Fruit fly (Drosophila melanogaster): Measurements from ENCODE around the gene ND-ACP.

Gene ND-ACP

dm6 chr3L:1298509-1298908, 31.2 kb upstream of the ND-ACP start, which contains the start of gene scf (continued):
- TF ChIP-seq ken (GFP tag; IDR thresholded peaks at IDR 0.05) = peak; percentile 41; the same call in 1 of the 3 replicates
- TF ChIP-seq Hr3 (GFP tag; optimal IDR thresholded peaks at IDR 0.05) = no peak
- TF ChIP-seq bab2 (GFP tag; optimal IDR thresholded peaks at IDR 0.05) = no peak
- no peak for TF ChIP-seq CG12299 (tag; optimal IDR thresholded peaks at IDR 0.05)
- TF ChIP-seq CG13624 (GFP tag; optimal IDR thresholded peaks at IDR 0.05) = peak; percentile 11
- no peak for TF ChIP-seq gcm2 (GFP tag; optimal IDR thresholded peaks at IDR 0.05)
- TF ChIP-seq zf30C (GFP tag; optimal IDR thresholded peaks at IDR 0.05) = no peak
- TF ChIP-seq CG14441 (GFP tag; IDR thresholded peaks at IDR 0.05) = no peak
- TF ChIP-seq CG18599 (GFP tag; optimal IDR thresholded peaks at IDR 0.05) = no peak
- TF ChIP-seq da (GFP tag; optimal IDR thresholded peaks at IDR 0.05) = no peak
- TF ChIP-seq MTF-1 (GFP tag; optimal IDR thresholded peaks at IDR 0.05; ENCODE audit: borderline replicate concordance) = peak; percentile 24
- no peak; the same call in 1 of the 2 replicates for TF ChIP-seq Adf1 (GFP tag; IDR thresholded peaks at IDR 0.05)
- TF ChIP-seq CG14014 (GFP tag; IDR thresholded peaks at IDR 0.05) = 0 out of 2 replicates have a peak, but pooled peaks have one; percentile 34
- TF ChIP-seq CG33557 (GFP tag; optimal IDR thresholded peaks at IDR 0.05) = no peak
- no peak for TF ChIP-seq CG11085 (GFP tag; IDR thresholded peaks at IDR 0.05)
- no peak for TF ChIP-seq Mad (GFP tag; optimal IDR thresholded peaks at IDR 0.05)
- TF ChIP-seq CG2120 (GFP tag; optimal IDR thresholded peaks at IDR 0.05) = no peak
- peak; percentile 17 for TF ChIP-seq CG12071 (GFP tag; optimal IDR thresholded peaks at IDR 0.05)
- no peak for TF ChIP-seq CG4617 (GFP tag; optimal IDR thresholded peaks at IDR 0.05; ENCODE audit: borderline replicate concordance)
- TF ChIP-seq Usf (GFP tag; optimal IDR thresholded peaks at IDR 0.05) = no peak
- peak; percentile 88 for TF ChIP-seq Sry-β (GFP tag; optimal IDR thresholded peaks at IDR 0.05)
- TF ChIP-seq HmgD (GFP tag; optimal IDR thresholded peaks at IDR 0.05) = no peak
- no peak; the same call in 1 of the 2 replicates for TF ChIP-seq bbx (GFP tag; IDR thresholded peaks at IDR 0.05; ENCODE audit: partially characterized antibody)
- TF ChIP-seq gce (GFP tag; IDR thresholded peaks at IDR 0.05) = no peak; the same call in 2 of the 3 replicates
- peak; percentile 40 for TF ChIP-seq BEAF-32 (GFP tag; optimal IDR thresholded peaks at IDR 0.05)
- no peak for TF ChIP-seq CG7786 (GFP tag; optimal IDR thresholded peaks at IDR 0.05)
- no peak for TF ChIP-seq peb (GFP tag; IDR thresholded peaks at IDR 0.05)
- TF ChIP-seq CG8359 (GFP tag; optimal IDR thresholded peaks at IDR 0.05; ENCODE audit: borderline replicate concordance) = no peak
- TF ChIP-seq tio (GFP tag; optimal IDR thresholded peaks at IDR 0.05) = no peak
- no peak for TF ChIP-seq E2f1 (GFP tag; IDR thresholded peaks at IDR 0.05)
- no peak for TF ChIP-seq CG9437 (GFP tag; optimal IDR thresholded peaks at IDR 0.05)
- TF ChIP-seq Hr78 (GFP tag; optimal IDR thresholded peaks at IDR 0.05) = no peak
- TF ChIP-seq Rfx (GFP tag; IDR thresholded peaks at IDR 0.05) = peak; percentile 59
- no peak for TF ChIP-seq Mrtf (GFP tag; IDR thresholded peaks at IDR 0.05)
- peak; percentile 44 for TF ChIP-seq CG1603 (tag; optimal IDR thresholded peaks at IDR 0.05)
- TF ChIP-seq p53 (GFP tag; optimal IDR thresholded peaks at IDR 0.05) = peak; percentile 2
- TF ChIP-seq CG31224 (GFP tag; IDR thresholded peaks at IDR 0.05) = no peak
- no peak for TF ChIP-seq ATbp (GFP tag; optimal IDR thresholded peaks at IDR 0.05)
- TF ChIP-seq Bteb2 (GFP tag; optimal IDR thresholded peaks at IDR 0.05) = no peak
- TF ChIP-seq CG8765 (GFP tag; IDR thresholded peaks at IDR 0.05) = no peak
- no peak for TF ChIP-seq CkIIα-i1 (GFP tag; IDR thresholded peaks at IDR 0.05)
- no peak for TF ChIP-seq dysf (GFP tag; IDR thresholded peaks at IDR 0.05)
- TF ChIP-seq Mes4 (GFP tag; optimal IDR thresholded peaks at IDR 0.05) = no peak
- no peak for TF ChIP-seq Sin3A (optimal IDR thresholded peaks at IDR 0.05)
- peak; percentile 1 for TF ChIP-seq CG9797 (GFP tag; optimal IDR thresholded peaks at IDR 0.05)
- no peak for TF ChIP-seq br (optimal IDR thresholded peaks at IDR 0.05)
- TF ChIP-seq CG15073 (GFP tag; optimal IDR thresholded peaks at IDR 0.05) = no peak
- TF ChIP-seq Dbx (GFP tag; IDR thresholded peaks at IDR 0.05) = no peak
- no peak for TF ChIP-seq nerfin-1 (tag; optimal IDR thresholded peaks at IDR 0.05)
- no peak for TF ChIP-seq CG10147 (GFP tag; optimal IDR thresholded peaks at IDR 0.05)
- peak; percentile 40 for TF ChIP-seq CG13894 (tag; optimal IDR thresholded peaks at IDR 0.05)
- TF ChIP-seq CG15696 (tag; optimal IDR thresholded peaks at IDR 0.05) = no peak
